Worm (Caenorhabditis elegans): Measurements from ENCODE around the gene T20D4.15.

The T20D4.15 gene

ce11 chrV:3391005-3391404 lies 3.5 kb downstream of the T20D4.15 start (continued):
- no peak for TF ChIP-seq ceh-90 (tag; optimal IDR thresholded peaks at IDR 0.05)
- peak; percentile 76 to 82 for TF ChIP-seq efl-1 (optimal IDR thresholded peaks at IDR 0.05)
- peak; percentile 68 to 94 for TF ChIP-seq efl-1 (GFP tag; optimal IDR thresholded peaks at IDR 0.05 in 1 of 2)
- TF ChIP-seq alr-1 (tag; optimal IDR thresholded peaks at IDR 0.05; ENCODE audit: borderline replicate concordance): no peak
- TF ChIP-seq rnt-1 (tag; optimal IDR thresholded peaks at IDR 0.05): peak; percentile 85
- TF ChIP-seq lin-35 (GFP tag; optimal IDR thresholded peaks at IDR 0.05): peak; percentile 70 to 87
- no peak for TF ChIP-seq elt-2 (tag; optimal IDR thresholded peaks at IDR 0.05)
- no peak for TF ChIP-seq mab-9 (GFP tag; IDR thresholded peaks at IDR 0.05)
- peak; percentile 73 for TF ChIP-seq skn-1 (tag; optimal IDR thresholded peaks at IDR 0.05)
- TF ChIP-seq unc-98 (GFP tag; IDR thresholded peaks at IDR 0.05): no peak
- peak; percentile 68 to 88 for TF ChIP-seq lsy-2 (tag; optimal IDR thresholded peaks at IDR 0.05)
- no peak for TF ChIP-seq Y116A8C.19 (tag; optimal IDR thresholded peaks at IDR 0.05; ENCODE audit: borderline replicate concordance)
- TF ChIP-seq pag-3 (tag; optimal IDR thresholded peaks at IDR 0.05; ENCODE audit: borderline replicate concordance, insufficient read depth): peak; percentile 76
- peak; percentile 90 for TF ChIP-seq blmp-1 (tag; optimal IDR thresholded peaks at IDR 0.05)
- TF ChIP-seq nhr-84 (tag; optimal IDR thresholded peaks at IDR 0.05): no peak
- TF ChIP-seq nhr-28 (tag; optimal IDR thresholded peaks at IDR 0.05): no peak
- TF ChIP-seq hlh-4 (tag; optimal IDR thresholded peaks at IDR 0.05): no peak
- peak; percentile 55 for TF ChIP-seq irx-1 (tag; optimal IDR thresholded peaks at IDR 0.05)
- no peak for TF ChIP-seq nhr-12 (tag; optimal IDR thresholded peaks at IDR 0.05)
- TF ChIP-seq swsn-7 (tag; optimal IDR thresholded peaks at IDR 0.05): peak; percentile 68
- peak; percentile 60 to 81 (median 76) for TF ChIP-seq dpl-1 (GFP tag; optimal IDR thresholded peaks at IDR 0.05)
- no peak for TF ChIP-seq efl-3 (GFP tag; optimal IDR thresholded peaks at IDR 0.05)
- TF ChIP-seq aly-2 (tag; optimal IDR thresholded peaks at IDR 0.05): no peak
- no peak for TF ChIP-seq sptf-1 (tag; optimal IDR thresholded peaks at IDR 0.05)
- peak; percentile 27 to 63 (median 28) for TF ChIP-seq ceh-82 (tag; optimal IDR thresholded peaks at IDR 0.05)
- no peak for TF ChIP-seq C04F5.9 (tag; optimal IDR thresholded peaks at IDR 0.05)
- TF ChIP-seq hlh-17 (GFP tag; optimal IDR thresholded peaks at IDR 0.05; ENCODE audit: borderline replicate concordance): no peak
- no peak for TF ChIP-seq ceh-88 (GFP tag; IDR thresholded peaks at IDR 0.05)
- peak; percentile 43 for TF ChIP-seq snpc-4 (tag; optimal IDR thresholded peaks at IDR 0.05)
- no peak for TF ChIP-seq nhr-11 (tag; optimal IDR thresholded peaks at IDR 0.05)
- peak in 1 of 2 experiments; percentile 81 for TF ChIP-seq mdl-1 (tag; optimal IDR thresholded peaks at IDR 0.05)

- TF ChIP-seq lin-14 (GFP tag; optimal IDR thresholded peaks at IDR 0.05): peak; percentile 85
- TF ChIP-seq lin-35 (GFP tag; optimal IDR thresholded peaks at IDR 0.05): peak in 1 of 2 experiments; percentile 14
- TF ChIP-seq nhr-71 (tag; optimal IDR thresholded peaks at IDR 0.05): peak; percentile 52
- no peak for TF ChIP-seq pag-3 (tag; optimal IDR thresholded peaks at IDR 0.05; ENCODE audit: borderline replicate concordance, insufficient read depth)
- peak; percentile 26 for TF ChIP-seq blmp-1 (tag; optimal IDR thresholded peaks at IDR 0.05)
- peak; percentile 60 for TF ChIP-seq nhr-20 (tag; optimal IDR thresholded peaks at IDR 0.05)
- TF ChIP-seq sptf-1 (tag; optimal IDR thresholded peaks at IDR 0.05): no peak
- TF ChIP-seq efl-1 (optimal IDR thresholded peaks at IDR 0.05): peak; percentile 15 to 17
- no peak for TF ChIP-seq efl-1 (GFP tag; optimal IDR thresholded peaks at IDR 0.05 in 1 of 2)
- TF ChIP-seq rnt-1 (tag; optimal IDR thresholded peaks at IDR 0.05): peak; percentile 58
- peak in 2 of 3 experiments; percentile 15 to 17 for TF ChIP-seq dpl-1 (GFP tag; optimal IDR thresholded peaks at IDR 0.05)
- peak; percentile 21 for TF ChIP-seq nhr-47 (tag; optimal IDR thresholded peaks at IDR 0.05)
- no peak for TF ChIP-seq unc-86 (tag; optimal IDR thresholded peaks at IDR 0.05)
- peak; percentile 42 for TF ChIP-seq snu-23 (GFP tag; optimal IDR thresholded peaks at IDR 0.05)
- no peak for TF ChIP-seq C34B4.2 (tag; optimal IDR thresholded peaks at IDR 0.05)
- peak; percentile 53 for TF ChIP-seq nhr-19 (GFP tag; conservative IDR thresholded peaks at IDR 0.05)
- TF ChIP-seq jun-1 (tag; optimal IDR thresholded peaks at IDR 0.05): no peak
- no peak for TF ChIP-seq sup-37 (GFP tag; optimal IDR thresholded peaks at IDR 0.05)
- no peak for TF ChIP-seq nhr-28 (tag; optimal IDR thresholded peaks at IDR 0.05)
- TF ChIP-seq nhr-85 (tag): peak; percentile 49
These were observed 6.2 kb downstream of the T20D4.15 start for ce11 chrV:3388299-3388698.

Data from whole organism, L1 larva.